Fruit fly (Drosophila melanogaster) whole organism, wandering third instar larva: ENCODE data around the gene CG8661.

Source experiments
- Dfd ChIP-seq: fragments of >200 bp; optimal IDR thresholded peaks from 2 replicates; lab custom pipeline; 2017; ENCODE audit warnings: missing biosample characterization, missing genetic modification characterization
- Dif ChIP-seq: fragments of 200-275, 200-300 bp; sonication (Bioruptor generic); optimal IDR thresholded peaks from 2 replicates; lab custom pipeline; 2018; ENCODE audit warnings: missing biosample characterization, missing genetic modification characterization; ENCODE audit not compliant: partially characterized antibody
- GATAd ChIP-seq: sonication (Bioruptor generic); optimal IDR thresholded peaks from 2 replicates; lab custom pipeline; 2016; ENCODE audit warnings: missing biosample characterization, missing genetic modification characterization
- Hr78 ChIP-seq: fragments of >200 bp; optimal IDR thresholded peaks from 2 replicates; lab custom pipeline; 2017; ENCODE audit warnings: missing biosample characterization, missing genetic modification characterization
- h ChIP-seq: fragments of 200-800 bp; sonication (Bioruptor generic); optimal IDR thresholded peaks from 3 replicates; lab custom pipeline; 2016; ENCODE audit warnings: missing biosample characterization, mild to moderate bottlenecking, missing genetic modification characterization
- tai ChIP-seq: sonication (Bioruptor generic); optimal IDR thresholded peaks from 2 replicates; lab custom pipeline; 2016; ENCODE audit warnings: missing biosample characterization, missing genetic modification characterization

DNA sequence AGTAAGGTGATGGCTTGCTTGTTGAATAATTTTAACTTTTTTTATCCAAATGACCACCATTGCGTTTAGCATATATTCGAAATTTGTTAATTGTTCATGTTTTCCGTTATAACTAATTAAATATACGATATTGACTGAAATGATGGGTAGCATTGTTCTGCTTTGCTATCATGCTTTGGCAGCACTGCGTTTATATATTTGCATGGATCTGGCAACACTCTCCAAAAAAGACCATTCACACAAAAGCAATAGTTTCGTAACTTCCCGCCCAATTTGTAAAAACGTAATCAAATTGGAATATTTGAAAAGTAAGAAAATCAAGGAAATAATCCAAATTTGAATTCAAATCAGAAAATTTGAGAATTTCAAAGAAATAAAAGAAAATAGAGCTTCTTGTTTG, 21.2 kb upstream of the CG8661 start:
- TF ChIP-seq GATAd (no peak), tai (GFP tag; lab: Kevin White, UChicago) (no peak), Hr78 (GFP tag; lab: Kevin White, UChicago) (no peak), Dfd (GFP tag; lab: Kevin White, UChicago) (no peak), Dif (no peak), h (GFP tag; lab: Kevin White, UChicago) (no peak)
